Fruit fly (Drosophila melanogaster) whole organism, prepupa: ENCODE data around the gene CG13086.

Source experiments
- Blimp-1 ChIP-seq: fragments of 200-800 bp; sonication (Bioruptor generic); optimal IDR thresholded peaks from 3 replicates; lab custom pipeline; 2017; ENCODE audit warnings: missing biosample characterization, missing genetic modification characterization, mild to moderate bottlenecking, moderate library complexity, missing genetic modification reagents
- CG6854 ChIP-seq: fragments of 200-800 bp; sonication (Bioruptor generic); optimal IDR thresholded peaks from 2 replicates; lab custom pipeline; 2017; ENCODE audit warnings: missing biosample characterization, mild to moderate bottlenecking, missing genetic modification characterization
- OdsH ChIP-seq: fragments of 200-800 bp; sonication (Bioruptor generic); optimal IDR thresholded peaks from 3 replicates; lab custom pipeline; 2016; ENCODE audit warnings: missing biosample characterization, missing genetic modification characterization
- Sox15 ChIP-seq: fragments of 200-800 bp; sonication (Bioruptor generic); optimal IDR thresholded peaks from 3 replicates; lab custom pipeline; 2016; ENCODE audit warnings: missing biosample characterization, missing genetic modification characterization
- fd59A ChIP-seq: fragments of 200-800 bp; sonication (Bioruptor generic); optimal IDR thresholded peaks from 2 replicates; lab custom pipeline; 2017; ENCODE audit warnings: missing biosample characterization, mild to moderate bottlenecking, missing genetic modification characterization, missing genetic modification reagents
- spab ChIP-seq: fragments of 200-800 bp; sonication (Bioruptor generic); optimal IDR thresholded peaks from 2 replicates; lab custom pipeline; 2017; ENCODE audit warnings: missing biosample characterization, mild to moderate bottlenecking, missing genetic modification characterization, missing genetic modification reagents
- vri ChIP-seq: fragments of 200-800 bp; sonication (Bioruptor generic); optimal IDR thresholded peaks from 3 replicates; lab custom pipeline; 2016; ENCODE audit warnings: missing biosample characterization, mild to moderate bottlenecking, missing genetic modification characterization

dm6 chr2L:19393703-19394210, 29.6 kb downstream of the CG13086 start, which contains the start of gene CG31798:
- TF ChIP-seq fd59A (GFP tag; lab: Kevin White, UChicago) (no peak), spab (GFP tag; lab: Kevin White, UChicago) (no peak), OdsH (GFP tag; lab: Kevin White, UChicago) (no peak), Sox15 (GFP tag; lab: Kevin White, UChicago) (no peak), CG6854 (no peak), Blimp-1 (GFP tag; lab: Kevin White, UChicago) (no peak), vri (GFP tag; lab: Kevin White, UChicago) (no peak)
